Worm (Caenorhabditis elegans) whole organism, L2 larva: ENCODE measurements around the gene erp-44.2.

Source experiments
- C34F6.9 ChIP-seq: fragments of 150-350 bp; optimal IDR thresholded peaks from 2 replicates; lab custom pipeline; 2014; ENCODE audit warnings: missing biosample characterization, missing genetic modification characterization
- F13H6.1 ChIP-seq: sonication (generic microtip); optimal IDR thresholded peaks from 2 replicates; lab custom pipeline; 2016; ENCODE audit warnings: missing genetic modification characterization, missing compliant biosample characterization
- R02D3.7 ChIP-seq: fragments of 150-350 bp; optimal IDR thresholded peaks from 2 replicates; lab custom pipeline; 2014; ENCODE audit warnings: missing biosample characterization, missing genetic modification characterization
- Y55F3AM.14 ChIP-seq: fragments of 200-800 bp; sonication (Bioruptor generic); optimal IDR thresholded peaks from 2 replicates; lab custom pipeline; 2018; ENCODE audit warnings: mild to moderate bottlenecking, missing genetic modification characterization, missing compliant biosample characterization
- ZK546.5 ChIP-seq: sonication (generic microtip); optimal IDR thresholded peaks from 2 replicates; lab custom pipeline; 2017; ENCODE audit warnings: missing biosample characterization, missing genetic modification characterization
- alr-1 ChIP-seq: fragments of 150-350 bp; optimal IDR thresholded peaks from 2 replicates; lab custom pipeline; 2014; ENCODE audit warnings: missing biosample characterization, missing genetic modification characterization
- aly-2 ChIP-seq: fragments of 150-350 bp; optimal IDR thresholded peaks from 2 replicates; lab custom pipeline; 2014; ENCODE audit warnings: missing biosample characterization, missing genetic modification characterization
- ama-1 ChIP-seq: fragments of 150-350 bp; optimal IDR thresholded peaks from 2 replicates; lab custom pipeline; 2018; ENCODE audit warnings: inconsistent platforms
- blmp-1 ChIP-seq: sonication (generic microtip); optimal IDR thresholded peaks from 2 replicates; lab custom pipeline; 2017; ENCODE audit warnings: missing genetic modification characterization, mild to moderate bottlenecking, missing compliant biosample characterization, antibody characterized with exemption, moderate library complexity; ENCODE audit not compliant: insufficient read depth
- ceh-16 ChIP-seq: fragments of 150-350 bp; optimal IDR thresholded peaks from 2 replicates; lab custom pipeline; 2014; ENCODE audit warnings: missing biosample characterization, missing genetic modification characterization
- ceh-82 ChIP-seq: fragments of 150-350 bp; optimal IDR thresholded peaks from 2 replicates; lab custom pipeline; 2014; ENCODE audit warnings: missing biosample characterization, missing genetic modification characterization
- crh-2 ChIP-seq: sonication (generic microtip); optimal IDR thresholded peaks from 2 replicates; lab custom pipeline; 2017; ENCODE audit warnings: missing biosample characterization, missing genetic modification characterization
- dmd-4 ChIP-seq: sonication (generic microtip); optimal IDR thresholded peaks from 2 replicates; lab custom pipeline; 2017; ENCODE audit warnings: missing biosample characterization, missing genetic modification characterization
- egl-27 ChIP-seq: sonication (generic microtip); optimal IDR thresholded peaks from 3 replicates; lab custom pipeline; 2017; ENCODE audit warnings: missing biosample characterization, missing genetic modification reagents, missing genetic modification characterization
- elt-1 ChIP-seq: fragments of 150-350 bp; optimal IDR thresholded peaks from 2 replicates; lab custom pipeline; 2014; ENCODE audit warnings: missing biosample characterization, missing genetic modification characterization
- elt-3 ChIP-seq: sonication (generic microtip); optimal IDR thresholded peaks from 2 replicates; lab custom pipeline; 2017; ENCODE audit warnings: missing biosample characterization, missing genetic modification characterization
- fos-1 ChIP-seq: fragments of 150-350 bp; optimal IDR thresholded peaks from 2 replicates; lab custom pipeline; 2014; ENCODE audit warnings: missing biosample characterization, missing genetic modification characterization
- gmeb-1 ChIP-seq: fragments of 150-350 bp; optimal IDR thresholded peaks from 2 replicates; lab custom pipeline; 2014; ENCODE audit warnings: missing biosample characterization, missing genetic modification characterization
- lin-11 ChIP-seq: fragments of 150-350 bp; sonication (generic microtip); optimal IDR thresholded peaks from 2 replicates; lab custom pipeline; 2014; ENCODE audit warnings: missing biosample characterization, missing genetic modification characterization, inconsistent platforms, mixed read lengths
- lin-13 ChIP-seq: fragments of 150-350 bp; optimal IDR thresholded peaks from 2 replicates; lab custom pipeline; 2014; ENCODE audit warnings: missing biosample characterization, missing genetic modification reagents, missing genetic modification characterization
- lin-39 ChIP-seq: fragments of 150-350 bp; optimal IDR thresholded peaks from 2 replicates; lab custom pipeline; 2014; ENCODE audit warnings: missing biosample characterization, missing genetic modification reagents, missing genetic modification characterization
- lsy-2 ChIP-seq, 2 experiments: fragments of 150-350 bp in 1 of 2; sonication (generic microtip) in 1 of 2; optimal IDR thresholded peaks; 2 replicates each; lab custom pipeline; 2014 to 2017; ENCODE audit warnings: missing biosample characterization in 2 of 2, missing genetic modification characterization in 2 of 2
- mab-5 ChIP-seq: fragments of 150-350 bp; optimal IDR thresholded peaks from 2 replicates; lab custom pipeline; 2014; ENCODE audit warnings: missing biosample characterization, missing genetic modification characterization
- mbf-1 ChIP-seq: sonication (generic microtip); optimal IDR thresholded peaks from 2 replicates; lab custom pipeline; 2017; ENCODE audit warnings: missing biosample characterization, missing genetic modification characterization
- mdl-1 ChIP-seq, 2 experiments: fragments of 150-350 bp in 1 of 2; sonication (generic microtip) in 1 of 2; optimal IDR thresholded peaks; 2 replicates each; lab custom pipeline; 2017; ENCODE audit warnings: missing biosample characterization in 2 of 2, missing genetic modification characterization in 2 of 2
- nhr-10 ChIP-seq: sonication (generic microtip); optimal IDR thresholded peaks from 2 replicates; lab custom pipeline; 2017; ENCODE audit warnings: missing biosample characterization, missing genetic modification characterization
- nhr-11 ChIP-seq: fragments of 150-350 bp; optimal IDR thresholded peaks from 2 replicates; lab custom pipeline; 2014; ENCODE audit warnings: missing biosample characterization, missing genetic modification characterization
- nhr-12 ChIP-seq: fragments of 150-350 bp; optimal IDR thresholded peaks from 2 replicates; lab custom pipeline; 2014; ENCODE audit warnings: missing biosample characterization, missing genetic modification characterization
- nhr-129 ChIP-seq: fragments of 150-350 bp; optimal IDR thresholded peaks from 2 replicates; lab custom pipeline; 2014; ENCODE audit warnings: missing biosample characterization, missing genetic modification characterization
- nhr-21 ChIP-seq: fragments of 150-350 bp; optimal IDR thresholded peaks from 2 replicates; lab custom pipeline; 2014; ENCODE audit warnings: missing biosample characterization, missing genetic modification characterization
- nhr-23 ChIP-seq: fragments of 150-350 bp; optimal IDR thresholded peaks from 2 replicates; lab custom pipeline; 2014; ENCODE audit warnings: missing biosample characterization, missing genetic modification reagents, missing genetic modification characterization
- nhr-237 ChIP-seq: fragments of 150-350 bp; optimal IDR thresholded peaks from 2 replicates; lab custom pipeline; 2014; ENCODE audit warnings: missing biosample characterization, missing genetic modification characterization
- nhr-25 ChIP-seq: fragments of 150-350 bp; sonication (generic microtip); optimal IDR thresholded peaks from 3 replicates; lab custom pipeline; 2014; ENCODE audit warnings: missing biosample characterization, missing genetic modification characterization
- nhr-6 ChIP-seq: fragments of 150-350 bp; optimal IDR thresholded peaks from 2 replicates; lab custom pipeline; 2014; ENCODE audit warnings: missing biosample characterization, missing genetic modification characterization
- nhr-77 ChIP-seq: fragments of 150-350 bp; optimal IDR thresholded peaks from 2 replicates; lab custom pipeline; 2014; ENCODE audit warnings: missing biosample characterization, missing genetic modification characterization
- peb-1 ChIP-seq: fragments of 150-350 bp; optimal IDR thresholded peaks from 2 replicates; lab custom pipeline; 2014; ENCODE audit warnings: missing biosample characterization, missing genetic modification characterization
- sem-4 ChIP-seq: fragments of 150-350 bp; optimal IDR thresholded peaks from 2 replicates; lab custom pipeline; 2014; ENCODE audit warnings: missing biosample characterization, missing genetic modification reagents, missing genetic modification characterization
- skn-1 ChIP-seq: sonication (generic microtip); optimal IDR thresholded peaks from 2 replicates; lab custom pipeline; 2017; ENCODE audit warnings: missing biosample characterization, missing genetic modification characterization
- sma-3 ChIP-seq: sonication (generic microtip); optimal IDR thresholded peaks from 2 replicates; lab custom pipeline; 2016; ENCODE audit warnings: missing genetic modification reagents, missing genetic modification characterization, missing compliant biosample characterization
- sma-9 ChIP-seq, 2 experiments: fragments of 150-350 bp in 1 of 2; sonication (generic microtip) in 1 of 2; optimal IDR thresholded peaks; 2 replicates each; lab custom pipeline; 2014 to 2016; ENCODE audit warnings: missing genetic modification characterization in 2 of 2, mild to moderate bottlenecking in 1 of 2, missing biosample characterization in 1 of 2, missing compliant biosample characterization in 1 of 2, missing genetic modification reagents in 1 of 2, moderate library complexity in 1 of 2
- snpc-4 ChIP-seq: fragments of 150-350 bp; optimal IDR thresholded peaks from 2 replicates; lab custom pipeline; 2014; ENCODE audit warnings: missing biosample characterization, missing genetic modification characterization
- unc-39 ChIP-seq: fragments of 150-350 bp; optimal IDR thresholded peaks from 2 replicates; lab custom pipeline; 2014; ENCODE audit warnings: missing biosample characterization, missing genetic modification characterization
- unc-55 ChIP-seq: fragments of 150-350 bp; sonication (generic microtip); optimal IDR thresholded peaks from 3 replicates; lab custom pipeline; 2014; ENCODE audit warnings: missing biosample characterization, missing genetic modification reagents, missing genetic modification characterization
- unc-62 ChIP-seq: fragments of 150-350 bp; optimal IDR thresholded peaks from 2 replicates; lab custom pipeline; 2014; ENCODE audit warnings: missing biosample characterization, missing genetic modification reagents, missing genetic modification characterization
- zag-1 ChIP-seq: fragments of 150-350 bp; optimal IDR thresholded peaks from 2 replicates; lab custom pipeline; 2014; ENCODE audit warnings: missing biosample characterization, missing genetic modification characterization
- ztf-1 ChIP-seq: fragments of 200-800 bp; sonication (Bioruptor generic); conservative IDR thresholded peaks from 2 replicates; pipeline ENCODE4 v1.3.6; 2022; ENCODE audit warnings: missing genetic modification characterization, missing compliant biosample characterization
- ztf-11 ChIP-seq: sonication (generic microtip); optimal IDR thresholded peaks from 2 replicates; lab custom pipeline; 2017; ENCODE audit warnings: missing biosample characterization, missing genetic modification characterization
- ztf-4 ChIP-seq: fragments of 150-350 bp; optimal IDR thresholded peaks from 2 replicates; lab custom pipeline; 2014; ENCODE audit warnings: missing biosample characterization, missing genetic modification characterization

The erp-44.2 gene

ce11 chrIV:7790801-7791588, 43.5 kb downstream of the erp-44.2 start, which contains the start of gene rsp-6:
TSS of gene rsp-6 (minus strand) at chrIV:7791229.
- TF ChIP-seq F13H6.1 (peak; percentile 76), nhr-25 (tag; lab: Kevin White, UChicago) (peak; percentile 71), snpc-4 (peak; percentile 71), mab-5 (tag; lab: Kevin White, UChicago) (peak; percentile 88), mdl-1 (tag; optimal IDR thresholded peaks at IDR 0.05; lab: Kevin White, UChicago) (peak in 1 of 2 experiments; percentile 62), egl-27 (tag; lab: Kevin White, UChicago) (peak; percentile 18), dmd-4 (tag; lab: Kevin White, UChicago) (no peak), lsy-2 (tag; optimal IDR thresholded peaks at IDR 0.05; lab: Kevin White, UChicago) (peak; percentile 96 to 99), fos-1 (peak; percentile 39), lin-39 (tag; lab: Kevin White, UChicago) (peak; percentile 55), crh-2 (peak; percentile 91), unc-55 (GFP tag; lab: Kevin White, UChicago) (peak; percentile 97), nhr-237 (tag; lab: Kevin White, UChicago) (no peak), ZK546.5 (tag; lab: Kevin White, UChicago) (peak; percentile 66), skn-1 (tag; lab: Kevin White, UChicago) (peak; percentile 66), ztf-11 (tag; lab: Kevin White, UChicago) (no peak), nhr-12 (tag; lab: Kevin White, UChicago) (no peak), sem-4 (tag; lab: Kevin White, UChicago) (peak; percentile 48), peb-1 (tag; lab: Kevin White, UChicago) (no peak), nhr-77 (tag; lab: Kevin White, UChicago) (no peak), elt-1 (no peak), lin-11 (tag; lab: Kevin White, UChicago) (peak; percentile 94), ceh-16 (tag; lab: Kevin White, UChicago) (peak; percentile 65), nhr-129 (tag; lab: Kevin White, UChicago) (peak; percentile 95), aly-2 (tag; lab: Kevin White, UChicago) (no peak), sma-9 (GFP tag; optimal IDR thresholded peaks at IDR 0.05; lab: Kevin White, UChicago) (peak; percentile 74), sma-9 (tag; optimal IDR thresholded peaks at IDR 0.05; lab: Kevin White, UChicago) (no peak), ceh-82 (tag; lab: Kevin White, UChicago) (peak; percentile 59), C34F6.9 (tag; lab: Kevin White, UChicago) (peak; percentile 90), lin-13 (GFP tag; lab: Kevin White, UChicago) (peak; percentile 93), gmeb-1 (tag; lab: Kevin White, UChicago) (peak; percentile 88), unc-39 (tag; lab: Kevin White, UChicago) (no peak), nhr-21 (tag; lab: Kevin White, UChicago) (peak; percentile 67), nhr-10 (tag; lab: Kevin White, UChicago) (no peak), nhr-11 (tag; lab: Kevin White, UChicago) (no peak), sma-3 (GFP tag; lab: Kevin White, UChicago) (peak; percentile 82), elt-3 (tag; lab: Kevin White, UChicago) (no peak), mbf-1 (tag; lab: Kevin White, UChicago) (no peak), unc-62 (GFP tag; lab: Kevin White, UChicago) (no peak), nhr-6 (tag; lab: Kevin White, UChicago) (peak; percentile 64), zag-1 (peak; percentile 36), nhr-23 (tag; lab: Kevin White, UChicago) (no peak), R02D3.7 (tag; lab: Kevin White, UChicago) (peak; percentile 4), ztf-1 (GFP tag; lab: Robert Waterston, UW) (no peak), ama-1 (lab: Kevin White, UChicago) (peak; percentile 67), blmp-1 (peak; percentile 14), ztf-4 (tag; lab: Kevin White, UChicago) (peak; percentile 86), Y55F3AM.14 (GFP tag; lab: Kevin White, UChicago) (no peak), alr-1 (tag; lab: Kevin White, UChicago) (peak; percentile 80)
